Fruit fly (Drosophila melanogaster): ENCODE results near the gene Esyt2.
A peak's percentile ranks its signal among the peaks of the same experiment; 100 is the strongest.

Esyt2 gene

dm6 chr3R:24562323-24563025 is 18.0 kb downstream of the Esyt2 start:
- TF ChIP-seq Rel (GFP tag; optimal IDR thresholded peaks at IDR 0.05) (no peak), Rel (tag; optimal IDR thresholded peaks at IDR 0.05) (peak; percentile 50), Myc (optimal IDR thresholded peaks at IDR 0.05) (no peak), GATAd (GFP tag; optimal IDR thresholded peaks at IDR 0.05) (no peak), ey (GFP tag; optimal IDR thresholded peaks at IDR 0.05) (no peak), Hr83 (GFP tag; optimal IDR thresholded peaks at IDR 0.05; ENCODE audit: poor library complexity, severe bottlenecking) (no peak), Mio (GFP tag; optimal IDR thresholded peaks at IDR 0.05) (no peak), brk (GFP tag; optimal IDR thresholded peaks at IDR 0.05) (no peak), Dfd (GFP tag; optimal IDR thresholded peaks at IDR 0.05) (peak; percentile 93), br (GFP tag; optimal IDR thresholded peaks at IDR 0.05) (no peak), pan (optimal IDR thresholded peaks at IDR 0.05) (no peak)

- TF ChIP-seq CG9705 (GFP tag; optimal IDR thresholded peaks at IDR 0.05) (no peak), dl (GFP tag; optimal IDR thresholded peaks at IDR 0.05; ENCODE audit: insufficient read depth in 1 of 2, partially characterized antibody in 2 of 2) (no peak)
Measured at dm6 chr3R:24563039-24563825, 18.7 kb downstream of the Esyt2 start.

dm6 chr3R:24564191-24564798 is 19.8 kb downstream of the Esyt2 start:
- TF ChIP-seq psq (GFP tag; optimal IDR thresholded peaks at IDR 0.05), result no peak
- TF ChIP-seq HLH106 (tag; optimal IDR thresholded peaks at IDR 0.05), result no peak
- TF ChIP-seq dl (GFP tag; optimal IDR thresholded peaks at IDR 0.05; ENCODE audit: insufficient read depth in 1 of 2, partially characterized antibody in 2 of 2), result no peak
- no peak for TF ChIP-seq Sp1 (GFP tag; optimal IDR thresholded peaks at IDR 0.05)
- TF ChIP-seq Rel (GFP tag; optimal IDR thresholded peaks at IDR 0.05), result no peak
- peak; percentile 60 for TF ChIP-seq Rel (tag; optimal IDR thresholded peaks at IDR 0.05)

- TF ChIP-seq CrebA (GFP tag; optimal IDR thresholded peaks at IDR 0.05; ENCODE audit: borderline replicate concordance) (peak; percentile 75), brk (GFP tag; optimal IDR thresholded peaks at IDR 0.05) (peak; percentile 4), Dif (GFP tag; optimal IDR thresholded peaks at IDR 0.05; ENCODE audit: partially characterized antibody) (peak; percentile 16), Vsx2 (GFP tag; optimal IDR thresholded peaks at IDR 0.05; ENCODE audit: partially characterized antibody) (no peak), dmrt93B (GFP tag; optimal IDR thresholded peaks at IDR 0.05) (no peak), sage (GFP tag; optimal IDR thresholded peaks at IDR 0.05) (peak; percentile 20), CG32264 (GFP tag; optimal IDR thresholded peaks at IDR 0.05) (no peak), Jra (GFP tag; optimal IDR thresholded peaks at IDR 0.05) (no peak), fru (GFP tag; optimal IDR thresholded peaks at IDR 0.05) (peak; percentile 34), br (GFP tag; optimal IDR thresholded peaks at IDR 0.05) (no peak), dl (GFP tag; optimal IDR thresholded peaks at IDR 0.05; ENCODE audit: insufficient read depth in 1 of 2, partially characterized antibody in 2 of 2) (no peak), Abd-B (GFP tag; optimal IDR thresholded peaks at IDR 0.05) (no peak), N (GFP tag; optimal IDR thresholded peaks at IDR 0.05) (no peak), Sp1 (GFP tag; optimal IDR thresholded peaks at IDR 0.05) (no peak), Mio (GFP tag; optimal IDR thresholded peaks at IDR 0.05) (no peak), lola (GFP tag; optimal IDR thresholded peaks at IDR 0.05) (no peak), sv (GFP tag; optimal IDR thresholded peaks at IDR 0.05) (no peak), OdsH (GFP tag; optimal IDR thresholded peaks at IDR 0.05) (peak; percentile 23), usp (GFP tag; optimal IDR thresholded peaks at IDR 0.05) (no peak), jim (GFP tag; optimal IDR thresholded peaks at IDR 0.05) (no peak), foxo (GFP tag; optimal IDR thresholded peaks at IDR 0.05) (no peak), dsf (GFP tag; optimal IDR thresholded peaks at IDR 0.05; ENCODE audit: borderline replicate concordance) (no peak), pan (optimal IDR thresholded peaks at IDR 0.05) (no peak), Hr83 (GFP tag; optimal IDR thresholded peaks at IDR 0.05; ENCODE audit: poor library complexity, severe bottlenecking) (no peak), HLH106 (tag; optimal IDR thresholded peaks at IDR 0.05) (peak; percentile 30), woc (GFP tag; optimal IDR thresholded peaks at IDR 0.05) (no peak), Dfd (GFP tag; optimal IDR thresholded peaks at IDR 0.05) (no peak), Hr78 (GFP tag; optimal IDR thresholded peaks at IDR 0.05) (no peak), Myc (optimal IDR thresholded peaks at IDR 0.05) (no peak), Rel (GFP tag; optimal IDR thresholded peaks at IDR 0.05) (peak; percentile 8), Rel (tag; optimal IDR thresholded peaks at IDR 0.05) (peak; percentile 77), ey (GFP tag; optimal IDR thresholded peaks at IDR 0.05) (peak; percentile 42), h (GFP tag; optimal IDR thresholded peaks at IDR 0.05) (peak; percentile 64), Hnf4 (GFP tag; optimal IDR thresholded peaks at IDR 0.05) (no peak), GATAd (GFP tag; optimal IDR thresholded peaks at IDR 0.05) (no peak), psq (GFP tag; optimal IDR thresholded peaks at IDR 0.05) (peak; percentile 54), rgr (GFP tag; optimal IDR thresholded peaks at IDR 0.05) (peak; percentile 26)
Measured at dm6 chr3R:24564799-24565344, 20.4 kb downstream of the Esyt2 start.
